Fruit fly (Drosophila melanogaster): Measurements from ENCODE around the gene erm.

DNA sequence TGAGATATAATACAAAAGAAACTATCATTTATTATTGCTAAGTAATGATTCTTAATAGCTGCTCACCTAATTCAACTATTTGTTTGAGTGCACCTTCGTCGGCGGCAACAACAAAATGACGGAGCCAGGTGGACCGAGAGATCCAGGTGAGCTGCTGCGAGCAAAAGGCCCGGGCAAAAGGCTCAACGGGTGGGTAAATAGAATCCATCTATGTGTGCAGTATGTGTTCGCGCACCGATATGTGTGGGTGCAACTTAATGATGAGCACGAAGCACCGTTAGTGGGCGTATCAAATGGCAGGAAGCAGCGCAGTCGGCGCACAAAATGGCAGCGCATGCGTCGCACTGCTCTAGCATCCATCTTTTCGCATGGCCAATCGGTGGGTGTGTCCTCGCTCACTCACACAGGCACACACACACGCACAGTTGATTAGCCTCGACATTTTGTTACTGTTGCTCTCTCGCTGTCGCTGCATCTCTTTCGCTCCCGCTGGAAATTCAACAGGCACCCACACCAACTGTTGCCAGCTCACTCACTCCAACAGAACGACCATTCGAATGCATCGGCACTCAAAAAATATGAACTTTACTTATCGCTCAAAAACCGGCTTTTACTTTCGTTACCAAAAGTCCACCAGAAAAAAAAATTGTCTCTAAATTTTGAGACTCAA, 2.4 kb upstream of the erm start:
- no peak for TF ChIP-seq Clk (GFP tag; optimal IDR thresholded peaks at IDR 0.05)
- no peak for TF ChIP-seq kay (GFP tag; ENCODE audit: borderline replicate concordance)
- no peak for TF ChIP-seq CG1620 (GFP tag; optimal IDR thresholded peaks at IDR 0.05)
